Fruit fly (Drosophila melanogaster): ENCODE measurements around the gene Cpr12A.

The Cpr12A gene

dm6 chrX:13540920-13541605 lies 2.4 kb upstream of the Cpr12A start:
- no peak for TF ChIP-seq CG11617 (GFP tag; optimal IDR thresholded peaks at IDR 0.05)

DNA sequence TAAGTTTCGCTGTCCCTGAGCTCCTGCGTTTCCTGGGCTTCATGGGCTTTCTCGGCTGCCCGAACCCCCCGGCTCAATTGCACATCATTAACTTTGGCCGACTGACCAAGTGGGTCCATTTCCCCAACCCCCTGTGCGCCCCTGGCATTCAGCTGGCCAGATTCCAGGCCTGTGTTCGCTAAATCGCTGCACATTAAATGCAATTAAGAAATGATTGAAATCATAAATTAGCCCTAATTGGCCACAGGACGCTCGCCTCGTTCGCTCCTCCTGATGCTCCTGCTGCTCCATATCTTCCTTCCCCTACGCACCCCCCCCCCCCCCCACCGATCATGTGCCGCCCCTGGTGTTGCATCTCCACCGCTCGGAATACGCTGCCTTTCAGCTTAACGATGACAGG lies 1.4 kb upstream of the Cpr12A start:
- TF ChIP-seq cic (GFP tag; optimal IDR thresholded peaks at IDR 0.05): no peak
- no peak for TF ChIP-seq CG7101 (tag; optimal IDR thresholded peaks at IDR 0.05)
- no peak for TF ChIP-seq Hr96 (GFP tag; optimal IDR thresholded peaks at IDR 0.05)
- TF ChIP-seq cnc (optimal IDR thresholded peaks at IDR 0.05): no peak
- no peak for TF ChIP-seq CG14711 (tag; optimal IDR thresholded peaks at IDR 0.05)
- no peak for TF ChIP-seq Crg-1 (GFP tag; optimal IDR thresholded peaks at IDR 0.05)
- TF ChIP-seq CG1620 (GFP tag; optimal IDR thresholded peaks at IDR 0.05): no peak
- TF ChIP-seq CG33017 (tag; optimal IDR thresholded peaks at IDR 0.05): no peak
- no peak for TF ChIP-seq kay (GFP tag; ENCODE audit: borderline replicate concordance)
- no peak for TF ChIP-seq Mnt (GFP tag; optimal IDR thresholded peaks at IDR 0.05)
- no peak for TF ChIP-seq CG5204 (GFP tag; optimal IDR thresholded peaks at IDR 0.05)
- no peak for TF ChIP-seq CG12768 (GFP tag; optimal IDR thresholded peaks at IDR 0.05)
- no peak for TF ChIP-seq CG11617 (GFP tag; optimal IDR thresholded peaks at IDR 0.05)

DNA sequence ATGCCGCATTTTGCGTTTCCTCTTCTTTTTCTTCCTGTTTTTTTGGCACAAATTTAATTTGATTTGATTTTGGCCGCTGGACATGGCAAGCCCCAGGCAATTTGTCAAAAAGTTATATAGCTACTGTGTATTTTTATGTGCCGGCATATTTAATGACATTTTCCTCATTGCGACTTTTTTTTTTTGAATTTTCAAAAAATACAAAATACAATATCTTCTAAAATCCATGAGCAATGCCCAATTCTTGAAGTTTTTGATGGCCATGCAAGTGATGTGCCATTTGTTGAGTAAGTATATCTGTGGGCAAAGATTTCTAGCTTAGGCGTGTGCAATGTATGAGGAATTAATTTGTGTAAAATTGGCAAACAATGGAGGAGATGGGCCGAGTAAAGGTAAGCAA lies 12.3 kb downstream of the Cpr12A start, which contains the start of gene CG11816:
Gene CG11816 (minus strand): TSS at position 101 of the 400 bp plus-strand sequence.
- TF ChIP-seq CG7045 (GFP tag; optimal IDR thresholded peaks at IDR 0.05) (no peak), Mnt (GFP tag; optimal IDR thresholded peaks at IDR 0.05) (no peak), ovo (GFP tag; optimal IDR thresholded peaks at IDR 0.05) (no peak), pad (GFP tag; optimal IDR thresholded peaks at IDR 0.05) (no peak), cic (GFP tag; optimal IDR thresholded peaks at IDR 0.05) (no peak), Hr96 (GFP tag; optimal IDR thresholded peaks at IDR 0.05) (no peak), CG11617 (GFP tag; optimal IDR thresholded peaks at IDR 0.05) (no peak), CG7101 (tag; optimal IDR thresholded peaks at IDR 0.05) (no peak), tj (GFP tag; optimal IDR thresholded peaks at IDR 0.05) (no peak), CG5204 (GFP tag; optimal IDR thresholded peaks at IDR 0.05) (no peak), Clk (GFP tag; optimal IDR thresholded peaks at IDR 0.05) (no peak)

DNA sequence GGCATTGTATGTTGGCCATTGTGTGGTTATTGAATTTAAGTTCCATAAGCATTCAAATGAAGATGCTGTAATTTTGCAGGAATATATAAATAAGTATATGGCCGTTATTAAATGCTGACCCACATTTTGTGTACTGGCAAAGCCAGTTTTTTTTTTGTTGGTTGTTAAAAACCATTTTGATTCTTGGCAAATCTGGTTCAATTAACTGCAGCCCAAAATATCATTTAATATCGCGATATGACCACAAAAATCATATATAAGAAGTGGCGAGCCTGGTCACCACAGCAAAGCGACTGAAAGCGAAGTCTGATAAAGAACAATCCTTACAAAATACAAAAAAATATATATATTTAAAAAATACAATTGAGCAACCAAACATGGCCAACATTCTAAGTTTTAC lies 12.7 kb downstream of the Cpr12A start, which contains the start of gene CG32631:
Gene CG32631 (plus strand): TSS at position 301 of the 400 bp plus-strand sequence.
- TF ChIP-seq CG33017 (tag; optimal IDR thresholded peaks at IDR 0.05) (no peak), cnc (optimal IDR thresholded peaks at IDR 0.05) (no peak), Hr96 (GFP tag; optimal IDR thresholded peaks at IDR 0.05) (no peak), CG7045 (GFP tag; optimal IDR thresholded peaks at IDR 0.05) (no peak), CG11617 (GFP tag; optimal IDR thresholded peaks at IDR 0.05) (no peak), Clk (GFP tag; optimal IDR thresholded peaks at IDR 0.05) (no peak), tj (GFP tag; optimal IDR thresholded peaks at IDR 0.05) (no peak)

dm6 chrX:13561371-13561770 lies 17.9 kb downstream of the Cpr12A start, which contains the start of gene CG32633:
CG32633 (plus strand) TSS chrX:13561671.
- TF ChIP-seq ovo (GFP tag; optimal IDR thresholded peaks at IDR 0.05) (no peak), CG7101 (tag; optimal IDR thresholded peaks at IDR 0.05) (no peak), cic (GFP tag; optimal IDR thresholded peaks at IDR 0.05) (no peak), CG7045 (GFP tag; optimal IDR thresholded peaks at IDR 0.05) (no peak), CG33017 (tag; optimal IDR thresholded peaks at IDR 0.05) (no peak), CG1620 (GFP tag; optimal IDR thresholded peaks at IDR 0.05) (no peak)

DNA sequence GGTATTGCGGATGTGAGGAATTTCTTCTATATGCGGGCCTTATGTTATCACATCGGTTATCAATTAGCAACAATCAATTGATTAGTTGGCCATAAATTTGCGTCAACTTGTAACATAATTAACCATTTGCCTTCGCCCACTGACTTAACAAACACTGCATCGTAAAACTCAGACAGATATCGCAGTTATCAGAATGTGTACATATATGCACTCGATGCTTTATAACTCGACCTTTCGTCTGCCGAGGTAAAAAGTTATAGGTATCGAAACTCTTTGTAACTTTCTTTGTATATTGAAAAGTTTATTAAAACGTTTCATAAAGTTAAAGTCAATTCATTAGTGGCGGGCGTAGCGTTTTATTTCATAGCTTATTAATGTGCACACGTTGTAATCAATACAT lies 19.6 kb downstream of the Cpr12A start:
- TF ChIP-seq CG11617 (GFP tag; optimal IDR thresholded peaks at IDR 0.05) (no peak), kay (GFP tag; ENCODE audit: borderline replicate concordance) (peak; percentile 54)

DNA sequence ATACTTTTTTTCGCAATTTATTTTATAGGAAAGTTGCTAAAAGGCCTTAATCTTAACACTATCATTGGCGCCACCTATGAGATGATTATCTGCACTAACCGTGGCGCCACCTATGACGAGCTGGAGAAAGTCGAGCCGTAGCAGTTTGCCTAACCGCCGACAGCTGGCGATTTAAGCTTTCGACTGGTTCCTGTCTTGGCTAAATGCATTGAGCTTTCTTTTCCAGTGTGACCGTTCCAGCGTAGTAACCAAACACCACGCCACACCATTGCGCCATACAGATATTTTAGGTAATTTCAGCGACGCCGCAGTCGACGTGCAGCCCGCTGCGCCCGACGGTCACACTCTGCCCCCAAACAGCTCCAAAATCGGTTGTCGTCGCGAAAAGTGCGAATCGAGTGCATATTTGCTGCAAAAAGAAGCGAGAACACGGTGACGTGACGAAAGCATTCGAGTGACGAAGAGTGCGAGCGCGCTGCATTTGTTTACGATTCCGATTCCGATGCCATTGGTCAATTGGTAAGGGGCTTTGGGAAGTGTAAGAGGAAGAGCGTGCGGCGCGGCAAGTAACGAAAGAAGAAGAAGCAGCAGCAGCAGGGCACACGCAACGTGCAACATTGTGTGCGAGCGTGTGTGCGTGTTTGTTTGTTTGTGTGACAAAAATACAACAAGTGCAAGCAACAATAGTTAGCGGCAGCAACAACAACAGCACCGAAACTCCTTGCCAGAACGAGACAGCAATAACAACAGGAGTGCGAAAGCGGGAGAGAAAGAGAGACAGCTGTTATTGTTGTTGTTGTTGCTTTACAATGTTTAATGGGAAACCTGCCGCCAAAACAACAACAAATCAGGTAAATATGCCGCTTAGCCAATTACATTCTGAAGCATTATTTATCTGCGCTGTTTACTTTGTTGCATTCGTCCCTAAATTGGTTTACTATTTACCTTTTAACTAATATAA lies 20.3 kb downstream of the Cpr12A start, which contains the start of the genes CG46311 and Tpst:
Gene CG46311 (plus strand): TSS at position 341 of the 961 bp plus-strand sequence.
Gene Tpst (plus strand): TSS at position 341 of the 961 bp plus-strand sequence.
- TF ChIP-seq CG5204 (GFP tag; optimal IDR thresholded peaks at IDR 0.05): peak; percentile 1
- TF ChIP-seq Hr96 (GFP tag; optimal IDR thresholded peaks at IDR 0.05): peak; percentile 73
- no peak for TF ChIP-seq CG33017 (tag; optimal IDR thresholded peaks at IDR 0.05)
- no peak for TF ChIP-seq CG12768 (GFP tag; optimal IDR thresholded peaks at IDR 0.05)
- no peak for TF ChIP-seq CG11617 (GFP tag; optimal IDR thresholded peaks at IDR 0.05)
- TF ChIP-seq Crg-1 (GFP tag; optimal IDR thresholded peaks at IDR 0.05): peak; percentile 71
- TF ChIP-seq Mnt (GFP tag; optimal IDR thresholded peaks at IDR 0.05): peak; percentile 54
- TF ChIP-seq toe (GFP tag; optimal IDR thresholded peaks at IDR 0.05): peak; percentile 16
- TF ChIP-seq bab1 (GFP tag; optimal IDR thresholded peaks at IDR 0.05): peak; percentile 92
- peak; percentile 36 for TF ChIP-seq pad (GFP tag; optimal IDR thresholded peaks at IDR 0.05)
- no peak for TF ChIP-seq Clk (GFP tag; optimal IDR thresholded peaks at IDR 0.05)
- no peak for TF ChIP-seq kay (GFP tag; ENCODE audit: borderline replicate concordance)
- TF ChIP-seq CG1620 (GFP tag; optimal IDR thresholded peaks at IDR 0.05): peak; percentile 62
- peak; percentile 45 for TF ChIP-seq cic (GFP tag; optimal IDR thresholded peaks at IDR 0.05)
- TF ChIP-seq CG7045 (GFP tag; optimal IDR thresholded peaks at IDR 0.05): no peak
- TF ChIP-seq cnc (optimal IDR thresholded peaks at IDR 0.05): no peak
- TF ChIP-seq tj (GFP tag; optimal IDR thresholded peaks at IDR 0.05): peak; percentile 69
- TF ChIP-seq ovo (GFP tag; optimal IDR thresholded peaks at IDR 0.05): peak; percentile 36
- TF ChIP-seq CG14711 (tag; optimal IDR thresholded peaks at IDR 0.05): peak; percentile 22
- TF ChIP-seq CG7101 (tag; optimal IDR thresholded peaks at IDR 0.05): peak; percentile 59
